Fruit fly (Drosophila melanogaster) whole organism, embryonic: Measurements from ENCODE around the gene Ak1.

Experiments
- CG12391 ChIP-seq: fragments of 200-800 bp; sonication (Bioruptor generic); optimal IDR thresholded peaks from 3 replicates; lab custom pipeline; 2018; ENCODE audit warnings: missing biosample characterization, mild to moderate bottlenecking, missing genetic modification characterization, moderate library complexity
- CG14441 ChIP-seq: fragments of 200-800 bp; sonication (Bioruptor generic); IDR thresholded peaks from 2 replicates; pipeline ENCODE4 v1.3.6; 2022; ENCODE audit warnings: missing biosample characterization, missing genetic modification characterization
- CG3065 ChIP-seq: fragments of 200-800 bp; sonication (Bioruptor generic); optimal IDR thresholded peaks from 2 replicates; lab custom pipeline; 2016; ENCODE audit warnings: missing biosample characterization, missing genetic modification characterization
- Eip74EF ChIP-seq, 2 experiments: fragments of 200-800 bp in 1 of 2; fragments of >200 bp in 1 of 2; sonication (Bioruptor generic) in 1 of 2; optimal IDR thresholded peaks; 2 replicates each; lab custom pipeline; 2017 to 2019; ENCODE audit warnings: missing biosample characterization in 2 of 2, missing genetic modification characterization in 2 of 2, mild to moderate bottlenecking in 1 of 2, moderate library complexity in 1 of 2
- Lpt ChIP-seq: fragments of >200 bp; optimal IDR thresholded peaks from 2 replicates; lab custom pipeline; 2018; ENCODE audit warnings: missing biosample characterization, missing genetic modification characterization
- Sox102F ChIP-seq: fragments of 200-800 bp; sonication (Bioruptor generic); optimal IDR thresholded peaks from 2 replicates; lab custom pipeline; 2018; ENCODE audit warnings: missing biosample characterization, mild to moderate bottlenecking, missing genetic modification characterization, moderate library complexity
- ken ChIP-seq: fragments of 200-800 bp; sonication (Bioruptor generic); IDR thresholded peaks from 3 replicates; pipeline ENCODE4 v1.3.6; 2022; ENCODE audit warnings: missing biosample characterization, missing genetic modification characterization
- ro ChIP-seq: fragments of 200-800 bp; sonication (Bioruptor generic); IDR thresholded peaks from 2 replicates; pipeline ENCODE4 v1.3.6; 2022; ENCODE audit warnings: missing biosample characterization, missing genetic modification characterization

dm6 chr3L:12178847-12179437 lies 24.9 kb downstream of the Ak1 start:
- TF ChIP-seq ken (GFP tag; lab: Robert Waterston, UW) (no peak), ro (GFP tag; lab: Robert Waterston, UW) (no peak), CG12391 (tag; lab: Kevin White, UChicago) (no peak), Eip74EF (GFP tag; optimal IDR thresholded peaks at IDR 0.05; lab: Kevin White, UChicago) (no peak), Lpt (GFP tag; lab: Kevin White, UChicago) (no peak), Sox102F (GFP tag; lab: Kevin White, UChicago) (no peak), CG14441 (GFP tag; lab: Robert Waterston, UW) (no peak), CG3065 (GFP tag; lab: Kevin White, UChicago) (no peak)
